Worm (Caenorhabditis elegans) whole organism, late embryonic: ENCODE results near the gene pcm-1.

Experiments used
- C38D4.7 ChIP-seq: fragments of 200-800 bp; sonication (Bioruptor generic); optimal IDR thresholded peaks from 2 replicates; lab custom pipeline; 2018; ENCODE audit warnings: mild to moderate bottlenecking, missing genetic modification characterization, moderate library complexity, missing compliant biosample characterization
- F13H6.1 ChIP-seq: sonication (generic microtip); optimal IDR thresholded peaks from 2 replicates; lab custom pipeline; 2016; ENCODE audit warnings: missing genetic modification characterization, missing compliant biosample characterization
- K02D7.2 ChIP-seq: sonication (generic microtip); optimal IDR thresholded peaks from 2 replicates; lab custom pipeline; 2017; ENCODE audit warnings: mild to moderate bottlenecking, missing genetic modification characterization, missing compliant biosample characterization
- K09A11.1 ChIP-seq: sonication (generic microtip); optimal IDR thresholded peaks from 2 replicates; lab custom pipeline; 2017; ENCODE audit warnings: antibody characterized with exemption, mild to moderate bottlenecking, missing genetic modification characterization, missing compliant biosample characterization; ENCODE audit not compliant: insufficient read depth
- T23F11.4 ChIP-seq: fragments of 200-800 bp; sonication (Bioruptor generic); optimal IDR thresholded peaks from 2 replicates; lab custom pipeline; 2018; ENCODE audit warnings: mild to moderate bottlenecking, missing genetic modification characterization, missing compliant biosample characterization
- Y22D7AL.16 ChIP-seq: sonication (generic microtip); optimal IDR thresholded peaks from 2 replicates; lab custom pipeline; 2016; ENCODE audit warnings: missing genetic modification characterization, missing compliant biosample characterization
- ahr-1 ChIP-seq: sonication (generic microtip); optimal IDR thresholded peaks from 2 replicates; lab custom pipeline; 2016; ENCODE audit warnings: missing genetic modification characterization, missing compliant biosample characterization
- ama-1 ChIP-seq: fragments of 150-350 bp; optimal IDR thresholded peaks from 2 replicates; lab custom pipeline; 2014
- ceh-18 ChIP-seq: sonication (generic microtip); optimal IDR thresholded peaks from 2 replicates; lab custom pipeline; 2016; ENCODE audit warnings: missing genetic modification characterization, missing compliant biosample characterization
- ceh-19 ChIP-seq: fragments of 200-800 bp; sonication (Bioruptor generic); optimal IDR thresholded peaks from 2 replicates; lab custom pipeline; 2018; ENCODE audit warnings: mild to moderate bottlenecking, missing genetic modification characterization, missing compliant biosample characterization
- ceh-2 ChIP-seq: sonication (generic microtip); optimal IDR thresholded peaks from 2 replicates; lab custom pipeline; 2016; ENCODE audit warnings: missing genotype, missing genetic modification characterization, missing compliant biosample characterization
- ceh-24 ChIP-seq: sonication (generic microtip); optimal IDR thresholded peaks from 2 replicates; lab custom pipeline; 2016; ENCODE audit warnings: mild to moderate bottlenecking, missing genetic modification characterization, missing compliant biosample characterization
- ceh-34 ChIP-seq: sonication (generic microtip); optimal IDR thresholded peaks from 2 replicates; lab custom pipeline; 2016; ENCODE audit warnings: mild to moderate bottlenecking, missing genetic modification characterization, missing compliant biosample characterization
- ceh-45 ChIP-seq: fragments of 200-800 bp; sonication (Bioruptor generic); IDR thresholded peaks from 2 replicates; pipeline ENCODE4 v1.3.6; 2022; ENCODE audit warnings: missing genetic modification reagents, missing genetic modification characterization, missing compliant biosample characterization
- ceh-6 ChIP-seq: fragments of 200-800 bp; sonication (Bioruptor generic); optimal IDR thresholded peaks from 2 replicates; lab custom pipeline; 2018; ENCODE audit warnings: mild to moderate bottlenecking, missing genetic modification characterization, missing compliant biosample characterization
- ceh-9 ChIP-seq: sonication (generic microtip); optimal IDR thresholded peaks from 2 replicates; lab custom pipeline; 2016; ENCODE audit warnings: mild to moderate bottlenecking, missing genetic modification characterization, inconsistent platforms, missing compliant biosample characterization
- elt-2 ChIP-seq: sonication (generic microtip); optimal IDR thresholded peaks from 2 replicates; lab custom pipeline; 2016; ENCODE audit warnings: missing genetic modification reagents, missing genetic modification characterization, missing compliant biosample characterization
- elt-4 ChIP-seq: sonication (generic microtip); optimal IDR thresholded peaks from 2 replicates; lab custom pipeline; 2016; ENCODE audit warnings: missing genetic modification characterization, missing compliant biosample characterization
- ets-4 ChIP-seq: sonication (generic microtip); optimal IDR thresholded peaks from 2 replicates; lab custom pipeline; 2016; ENCODE audit warnings: missing genetic modification characterization, missing compliant biosample characterization
- eyg-1 ChIP-seq: sonication (generic microtip); optimal IDR thresholded peaks from 2 replicates; lab custom pipeline; 2016; ENCODE audit warnings: missing genotype, missing genetic modification characterization, missing compliant biosample characterization
- fax-1 ChIP-seq: sonication (generic microtip); optimal IDR thresholded peaks from 2 replicates; lab custom pipeline; 2016; ENCODE audit warnings: missing genotype, missing genetic modification characterization, missing compliant biosample characterization
- fkh-10 ChIP-seq: fragments of 150-350 bp; optimal IDR thresholded peaks from 2 replicates; lab custom pipeline; 2014; ENCODE audit warnings: missing biosample characterization, missing genetic modification reagents, missing genetic modification characterization
- fkh-6 ChIP-seq: sonication (generic microtip); optimal IDR thresholded peaks from 2 replicates; lab custom pipeline; 2016; ENCODE audit warnings: missing genetic modification characterization, missing compliant biosample characterization
- gmeb-2 ChIP-seq: sonication (generic microtip); optimal IDR thresholded peaks from 2 replicates; lab custom pipeline; 2016; ENCODE audit warnings: missing genetic modification characterization, inconsistent platforms, missing compliant biosample characterization
- hlh-13 ChIP-seq: fragments of 200-800 bp; sonication (Bioruptor generic); optimal IDR thresholded peaks from 2 replicates; lab custom pipeline; 2018; ENCODE audit warnings: mild to moderate bottlenecking, missing genetic modification characterization, missing compliant biosample characterization
- hlh-15 ChIP-seq: sonication (generic microtip); optimal IDR thresholded peaks from 2 replicates; lab custom pipeline; 2016; ENCODE audit warnings: missing genetic modification characterization, missing compliant biosample characterization
- hlh-6 ChIP-seq: sonication (generic microtip); optimal IDR thresholded peaks from 2 replicates; lab custom pipeline; 2016; ENCODE audit warnings: missing genotype, missing genetic modification characterization, missing compliant biosample characterization
- hlh-8 ChIP-seq: sonication (generic microtip); optimal IDR thresholded peaks from 2 replicates; lab custom pipeline; 2016; ENCODE audit warnings: missing genotype, missing genetic modification characterization, missing compliant biosample characterization
- lim-6 ChIP-seq: sonication (generic microtip); optimal IDR thresholded peaks from 2 replicates; lab custom pipeline; 2016; ENCODE audit warnings: missing genetic modification characterization, missing compliant biosample characterization
- madf-2 ChIP-seq: sonication (generic microtip); optimal IDR thresholded peaks from 2 replicates; lab custom pipeline; 2017; ENCODE audit warnings: missing genetic modification characterization, missing compliant biosample characterization
- mec-3 ChIP-seq: sonication (generic microtip); optimal IDR thresholded peaks from 2 replicates; lab custom pipeline; 2016; ENCODE audit warnings: borderline replicate concordance, missing genetic modification characterization, missing compliant biosample characterization
- nfya-1 ChIP-seq: sonication (generic microtip); optimal IDR thresholded peaks from 2 replicates; lab custom pipeline; 2017; ENCODE audit warnings: missing genetic modification characterization, mild to moderate bottlenecking, missing compliant biosample characterization, antibody characterized with exemption, moderate library complexity
- nhr-11 ChIP-seq: fragments of 150-350 bp; optimal IDR thresholded peaks from 2 replicates; lab custom pipeline; 2014; ENCODE audit warnings: missing biosample characterization, missing genetic modification characterization
- npax-4 ChIP-seq: sonication (generic microtip); optimal IDR thresholded peaks from 2 replicates; lab custom pipeline; 2016; ENCODE audit warnings: missing genetic modification characterization, missing compliant biosample characterization
- odd-2 ChIP-seq: sonication (generic microtip); optimal IDR thresholded peaks from 2 replicates; lab custom pipeline; 2017; ENCODE audit warnings: antibody characterized with exemption, mild to moderate bottlenecking, missing genetic modification characterization, missing compliant biosample characterization
- pag-3 ChIP-seq: sonication (generic microtip); optimal IDR thresholded peaks from 2 replicates; lab custom pipeline; 2016; ENCODE audit warnings: missing compliant biosample characterization, missing genetic modification characterization, borderline replicate concordance
- pat-9 ChIP-seq: fragments of 200-800 bp; sonication (Bioruptor generic); optimal IDR thresholded peaks from 2 replicates; lab custom pipeline; 2018; ENCODE audit warnings: mild to moderate bottlenecking, missing genetic modification characterization, moderate library complexity, missing compliant biosample characterization
- pax-1 ChIP-seq: fragments of 150-350 bp; optimal IDR thresholded peaks from 2 replicates; lab custom pipeline; 2014; ENCODE audit warnings: missing biosample characterization, missing genetic modification characterization
- pha-2 ChIP-seq: sonication (generic microtip); optimal IDR thresholded peaks from 2 replicates; lab custom pipeline; 2017; ENCODE audit warnings: mild to moderate bottlenecking, missing genetic modification characterization, missing compliant biosample characterization
- pha-4 ChIP-seq: fragments of 150-350 bp; optimal IDR thresholded peaks from 2 replicates; lab custom pipeline; 2018; ENCODE audit warnings: missing biosample characterization, missing genetic modification reagents, missing genetic modification characterization
- pqm-1 ChIP-seq: sonication (generic microtip); optimal IDR thresholded peaks from 2 replicates; lab custom pipeline; 2016; ENCODE audit warnings: missing genetic modification characterization, missing compliant biosample characterization
- pros-1 ChIP-seq: fragments of 150-350 bp; optimal IDR thresholded peaks from 2 replicates; lab custom pipeline; 2014; ENCODE audit warnings: missing biosample characterization, missing genetic modification reagents, missing genetic modification characterization
- ref-2 ChIP-seq: sonication (generic microtip); optimal IDR thresholded peaks from 2 replicates; lab custom pipeline; 2016; ENCODE audit warnings: missing genetic modification characterization, missing compliant biosample characterization
- rnt-1 ChIP-seq: sonication (generic microtip); optimal IDR thresholded peaks from 2 replicates; lab custom pipeline; 2016; ENCODE audit warnings: missing genetic modification characterization, missing compliant biosample characterization
- sdc-2 ChIP-seq: sonication (generic microtip); optimal IDR thresholded peaks from 2 replicates; lab custom pipeline; 2016; ENCODE audit warnings: missing genotype, missing genetic modification characterization, missing compliant biosample characterization
- sox-2 ChIP-seq: fragments of 200-800 bp; sonication (Bioruptor generic); IDR thresholded peaks from 2 replicates; pipeline ENCODE4 v1.3.6; 2022; ENCODE audit warnings: missing genetic modification reagents, missing genetic modification characterization, missing compliant biosample characterization
- tbx-2 ChIP-seq: sonication (generic microtip); optimal IDR thresholded peaks from 2 replicates; lab custom pipeline; 2016; ENCODE audit warnings: missing genetic modification characterization, missing compliant biosample characterization
- tbx-7 ChIP-seq: sonication (generic microtip); optimal IDR thresholded peaks from 2 replicates; lab custom pipeline; 2016; ENCODE audit warnings: missing genotype, missing genetic modification characterization, missing compliant biosample characterization
- ttx-3 ChIP-seq: sonication (generic microtip); optimal IDR thresholded peaks from 2 replicates; lab custom pipeline; 2016; ENCODE audit warnings: missing genetic modification reagents, missing genetic modification characterization, missing compliant biosample characterization
- unc-3 ChIP-seq, 2 experiments: fragments of 200-800 bp in 1 of 2; sonication (Bioruptor generic) in 1 of 2; sonication (generic microtip) in 1 of 2; conservative IDR thresholded peaks in 1 of 2; optimal IDR thresholded peaks in 1 of 2; 2 replicates each; pipeline versions ENCODE4 v1.3.6 to Lab custom; 2016 to 2022; ENCODE audit warnings: missing compliant biosample characterization in 2 of 2, missing genetic modification characterization in 2 of 2, missing genetic modification reagents in 1 of 2
- unc-42 ChIP-seq: sonication (generic microtip); optimal IDR thresholded peaks from 2 replicates; lab custom pipeline; 2016; ENCODE audit warnings: missing genotype, missing genetic modification characterization, missing compliant biosample characterization
- unc-86 ChIP-seq: sonication (generic microtip); optimal IDR thresholded peaks from 2 replicates; lab custom pipeline; 2016; ENCODE audit warnings: missing genetic modification characterization, missing compliant biosample characterization
- zip-5 ChIP-seq: sonication (generic microtip); optimal IDR thresholded peaks from 2 replicates; lab custom pipeline; 2016; ENCODE audit warnings: missing genetic modification characterization, missing compliant biosample characterization
- ztf-16 ChIP-seq: sonication (generic microtip); optimal IDR thresholded peaks from 2 replicates; lab custom pipeline; 2017; ENCODE audit warnings: missing genetic modification characterization, missing compliant biosample characterization

The pcm-1 gene

DNA sequence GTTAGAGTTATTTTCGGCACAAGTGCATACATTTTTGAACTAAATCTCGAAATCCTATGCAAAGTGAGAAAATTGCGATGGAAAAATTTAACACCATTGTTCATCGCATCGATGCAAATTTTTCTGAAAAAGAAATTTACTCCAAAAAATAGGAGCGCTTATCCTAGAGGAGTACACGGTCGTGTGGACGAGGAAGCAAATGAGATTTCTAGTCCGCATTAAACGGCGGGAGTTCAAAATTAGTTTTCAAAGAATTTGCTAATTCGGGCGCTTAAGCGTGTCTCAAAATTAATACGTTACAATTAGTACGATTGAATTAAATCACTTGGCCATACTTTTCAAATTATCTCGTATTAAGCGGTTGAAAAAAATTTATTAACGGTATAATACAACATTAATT lies 46.0 kb downstream of the pcm-1 start, which contains the start of gene lrpr-1:
Gene lrpr-1, minus strand, starts transcription at position 185 of the 400 bp plus-strand sequence.
- TF ChIP-seq ceh-24 (tag; lab: Kevin White, UChicago) (no peak), elt-4 (no peak), ceh-18 (tag; lab: Kevin White, UChicago) (no peak), tbx-7 (peak; percentile 97), mec-3 (tag; lab: Kevin White, UChicago) (peak; percentile 92), ceh-2 (peak; percentile 94), ahr-1 (tag; lab: Kevin White, UChicago) (peak; percentile 27), ets-4 (tag; lab: Kevin White, UChicago) (peak; percentile 96), K09A11.1 (tag; lab: Kevin White, UChicago) (no peak), ceh-19 (GFP tag; lab: Kevin White, UChicago) (no peak), pat-9 (tag; lab: Kevin White, UChicago) (no peak), odd-2 (tag; lab: Kevin White, UChicago) (no peak), nfya-1 (tag; lab: Kevin White, UChicago) (no peak), pha-2 (tag; lab: Kevin White, UChicago) (no peak), C38D4.7 (GFP tag; lab: Kevin White, UChicago) (no peak), ceh-9 (tag; lab: Kevin White, UChicago) (no peak), fax-1 (tag; lab: Kevin White, UChicago) (peak; percentile 66), fkh-6 (tag; lab: Kevin White, UChicago) (peak; percentile 28), ref-2 (peak; percentile 89), fkh-10 (no peak), madf-2 (tag; lab: Kevin White, UChicago) (peak; percentile 36), pax-1 (tag; lab: Kevin White, UChicago) (no peak), Y22D7AL.16 (tag; lab: Kevin White, UChicago) (no peak), sox-2 (GFP tag; lab: Robert Waterston, UW) (no peak), F13H6.1 (peak; percentile 41), ztf-16 (tag; lab: Kevin White, UChicago) (no peak), T23F11.4 (GFP tag; lab: Kevin White, UChicago) (no peak), tbx-2 (tag; lab: Kevin White, UChicago) (peak; percentile 91), hlh-6 (no peak), unc-3 (GFP tag; conservative IDR thresholded peaks at IDR 0.05; lab: Robert Waterston, UW) (no peak), unc-3 (tag; optimal IDR thresholded peaks at IDR 0.05; lab: Kevin White, UChicago) (no peak), ceh-34 (tag; lab: Kevin White, UChicago) (no peak), eyg-1 (tag; lab: Kevin White, UChicago) (no peak), unc-86 (tag; lab: Kevin White, UChicago) (peak; percentile 12), hlh-13 (GFP tag; lab: Kevin White, UChicago) (no peak), hlh-15 (tag; lab: Kevin White, UChicago) (no peak), lim-6 (peak; percentile 55), zip-5 (tag; lab: Kevin White, UChicago) (peak; percentile 82), nhr-11 (tag; lab: Kevin White, UChicago) (no peak), ama-1 (no peak), ceh-45 (GFP tag; lab: Robert Waterston, UW) (no peak), ceh-6 (GFP tag; lab: Kevin White, UChicago) (no peak), unc-42 (tag; lab: Kevin White, UChicago) (peak; percentile 51), gmeb-2 (no peak), pag-3 (tag; lab: Kevin White, UChicago) (no peak), npax-4 (tag; lab: Kevin White, UChicago) (no peak), pha-4 (tag; lab: Kevin White, UChicago) (no peak), sdc-2 (tag; lab: Kevin White, UChicago) (no peak), pqm-1 (no peak), rnt-1 (tag; lab: Kevin White, UChicago) (peak; percentile 74), hlh-8 (peak; percentile 83), elt-2 (tag; lab: Kevin White, UChicago) (no peak), K02D7.2 (tag; lab: Kevin White, UChicago) (no peak), ttx-3 (peak; percentile 11), pros-1 (tag; lab: Kevin White, UChicago) (no peak)
